Worm (Caenorhabditis elegans) whole organism, mixed stage, embryonic: ENCODE measurements around the gene grl-14.
A peak's percentile ranks its signal among the peaks of the same experiment; 100 is the strongest.

Experiments
- bed-3 ChIP-seq: fragments of 200-800 bp; sonication (Bioruptor generic); optimal IDR thresholded peaks from 3 replicates; lab custom pipeline; 2018; ENCODE audit warnings: mild to moderate bottlenecking, missing genetic modification characterization, moderate library complexity, missing compliant biosample characterization
- blmp-1 ChIP-seq: fragments of 150-350 bp; optimal IDR thresholded peaks from 2 replicates; lab custom pipeline; 2014; ENCODE audit warnings: missing biosample characterization, missing genetic modification characterization
- ceh-39 ChIP-seq: fragments of 150-350 bp; optimal IDR thresholded peaks from 2 replicates; lab custom pipeline; 2014; ENCODE audit warnings: missing biosample characterization, missing genetic modification characterization
- ces-1 ChIP-seq: fragments of 150-350 bp; optimal IDR thresholded peaks from 2 replicates; lab custom pipeline; 2014; ENCODE audit warnings: missing biosample characterization, missing genetic modification reagents, missing genetic modification characterization
- cnd-1 ChIP-seq: fragments of 200-800 bp; sonication (Bioruptor generic); optimal IDR thresholded peaks from 2 replicates; lab custom pipeline; 2018; ENCODE audit warnings: mild to moderate bottlenecking, missing genetic modification characterization, missing compliant biosample characterization
- drap-1 ChIP-seq: fragments of 200-800 bp; sonication (Bioruptor generic); optimal IDR thresholded peaks from 3 replicates; lab custom pipeline; 2018; ENCODE audit warnings: mild to moderate bottlenecking, missing genetic modification characterization, missing compliant biosample characterization
- elt-1 ChIP-seq: sonication (generic microtip); optimal IDR thresholded peaks from 2 replicates; lab custom pipeline; 2017; ENCODE audit warnings: missing genetic modification characterization, mild to moderate bottlenecking, missing compliant biosample characterization, antibody characterized with exemption, moderate library complexity, borderline replicate concordance; ENCODE audit not compliant: insufficient read depth
- elt-3 ChIP-seq: fragments of 150-350 bp; optimal IDR thresholded peaks from 2 replicates; lab custom pipeline; 2014; ENCODE audit warnings: missing biosample characterization, missing genetic modification characterization
- flh-1 ChIP-seq: fragments of 200-800 bp; sonication (Bioruptor generic); optimal IDR thresholded peaks from 2 replicates; lab custom pipeline; 2018; ENCODE audit warnings: mild to moderate bottlenecking, missing genetic modification characterization, moderate library complexity, missing compliant biosample characterization
- ham-2 ChIP-seq: fragments of 200-800 bp; sonication (Bioruptor generic); optimal IDR thresholded peaks from 2 replicates; lab custom pipeline; 2018; ENCODE audit warnings: mild to moderate bottlenecking, missing genetic modification characterization, missing compliant biosample characterization
- hlh-1 ChIP-seq: fragments of 150-350 bp; optimal IDR thresholded peaks from 2 replicates; lab custom pipeline; 2014; ENCODE audit warnings: missing biosample characterization, missing genetic modification reagents, missing genetic modification characterization
- lin-13 ChIP-seq: fragments of 150-350 bp; optimal IDR thresholded peaks from 2 replicates; lab custom pipeline; 2014; ENCODE audit warnings: missing biosample characterization, missing genetic modification characterization
- lin-32 ChIP-seq: fragments of 200-800 bp; sonication (Bioruptor generic); optimal IDR thresholded peaks from 2 replicates; lab custom pipeline; 2018; ENCODE audit warnings: mild to moderate bottlenecking, missing genetic modification characterization, missing compliant biosample characterization
- lsy-2 ChIP-seq: fragments of 150-350 bp; optimal IDR thresholded peaks from 2 replicates; lab custom pipeline; 2014; ENCODE audit warnings: missing biosample characterization, missing genetic modification characterization
- mab-5 ChIP-seq: fragments of 150-350 bp; optimal IDR thresholded peaks from 2 replicates; lab custom pipeline; 2014; ENCODE audit warnings: missing biosample characterization, missing genetic modification characterization
- mep-1 ChIP-seq: fragments of 150-350 bp; optimal IDR thresholded peaks from 2 replicates; lab custom pipeline; 2017; ENCODE audit warnings: missing biosample characterization, missing genetic modification reagents, missing genetic modification characterization, inconsistent platforms
- mls-2 ChIP-seq: sonication (generic microtip); optimal IDR thresholded peaks from 2 replicates; lab custom pipeline; 2016; ENCODE audit warnings: mild to moderate bottlenecking, missing genetic modification characterization, moderate library complexity, missing compliant biosample characterization
- nhr-12 ChIP-seq: fragments of 150-350 bp; optimal IDR thresholded peaks from 2 replicates; lab custom pipeline; 2014; ENCODE audit warnings: missing biosample characterization, missing genetic modification characterization
- nhr-2 ChIP-seq: fragments of 150-350 bp; optimal IDR thresholded peaks from 2 replicates; lab custom pipeline; 2014; ENCODE audit warnings: missing biosample characterization, missing genetic modification characterization
- nhr-237 ChIP-seq: fragments of 150-350 bp; optimal IDR thresholded peaks from 2 replicates; lab custom pipeline; 2014; ENCODE audit warnings: missing biosample characterization, missing genetic modification characterization
- nhr-76 ChIP-seq: sonication (generic microtip); optimal IDR thresholded peaks from 2 replicates; lab custom pipeline; 2017; ENCODE audit warnings: missing biosample characterization, missing genetic modification characterization
- pha-4 ChIP-seq: fragments of 150-350 bp; optimal IDR thresholded peaks from 2 replicates; lab custom pipeline; 2018; ENCODE audit warnings: missing biosample characterization, missing genetic modification reagents, missing genetic modification characterization
- sem-2 ChIP-seq: fragments of 200-800 bp; sonication (Bioruptor generic); optimal IDR thresholded peaks from 2 replicates; lab custom pipeline; 2018; ENCODE audit warnings: mild to moderate bottlenecking, missing genetic modification characterization, missing compliant biosample characterization
- snpc-4 ChIP-seq: fragments of 150-350 bp; optimal IDR thresholded peaks from 2 replicates; lab custom pipeline; 2014; ENCODE audit warnings: missing biosample characterization, missing genetic modification characterization
- sptf-1 ChIP-seq: sonication (generic microtip); optimal IDR thresholded peaks from 2 replicates; lab custom pipeline; 2017; ENCODE audit warnings: mild to moderate bottlenecking, missing genetic modification characterization, moderate library complexity, missing compliant biosample characterization
- unc-120 ChIP-seq: sonication (generic microtip); optimal IDR thresholded peaks from 2 replicates; lab custom pipeline; 2017; ENCODE audit warnings: missing genetic modification characterization, missing compliant biosample characterization; ENCODE audit not compliant: poor library complexity, severe bottlenecking
- unc-39 ChIP-seq: fragments of 150-350 bp; optimal IDR thresholded peaks from 2 replicates; lab custom pipeline; 2014; ENCODE audit warnings: missing biosample characterization, missing genetic modification characterization
- unc-62 ChIP-seq: fragments of 150-350 bp; optimal IDR thresholded peaks from 2 replicates; lab custom pipeline; 2014; ENCODE audit warnings: missing biosample characterization, missing genetic modification reagents, missing genetic modification characterization
- zip-8 ChIP-seq: fragments of 150-350 bp; optimal IDR thresholded peaks from 2 replicates; lab custom pipeline; 2014; ENCODE audit warnings: missing biosample characterization, missing genetic modification characterization

grl-14 gene

DNA sequence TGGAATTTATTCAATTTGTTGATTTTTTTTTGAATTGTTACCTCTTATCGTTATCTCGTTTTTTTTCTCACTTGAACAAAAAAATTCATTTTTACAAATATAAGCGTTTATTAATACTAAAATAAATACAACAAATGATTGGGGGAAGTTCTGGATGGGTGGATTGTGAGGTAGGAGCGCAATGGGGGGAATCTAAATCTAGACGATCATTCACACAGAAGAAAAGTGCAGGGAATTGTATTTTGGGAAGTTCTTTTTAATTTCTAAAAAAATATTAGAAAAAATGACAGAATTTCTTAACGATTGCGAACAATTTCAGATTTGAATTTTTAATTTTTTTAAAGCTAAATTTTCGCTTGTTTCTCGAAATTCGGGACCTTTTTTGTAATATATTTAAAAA is 16.1 kb downstream of the grl-14 start:
- TF ChIP-seq pha-4 (tag; lab: Kevin White, UChicago), result no peak
- TF ChIP-seq nhr-2 (tag; lab: Kevin White, UChicago), result no peak
- no peak for TF ChIP-seq lsy-2 (tag; lab: Kevin White, UChicago)
- TF ChIP-seq lin-32 (GFP tag; lab: Kevin White, UChicago), result no peak
- no peak for TF ChIP-seq elt-1
- no peak for TF ChIP-seq nhr-76 (tag; lab: Kevin White, UChicago)
- TF ChIP-seq unc-39 (tag; lab: Kevin White, UChicago), result no peak
- no peak for TF ChIP-seq ces-1 (GFP tag; lab: Kevin White, UChicago)
- TF ChIP-seq ham-2 (GFP tag; lab: Kevin White, UChicago), result no peak
- TF ChIP-seq zip-8 (tag; lab: Kevin White, UChicago), result no peak
- no peak for TF ChIP-seq unc-120 (tag; lab: Kevin White, UChicago)
- TF ChIP-seq cnd-1 (tag; lab: Kevin White, UChicago), result no peak
- no peak for TF ChIP-seq mab-5

DNA sequence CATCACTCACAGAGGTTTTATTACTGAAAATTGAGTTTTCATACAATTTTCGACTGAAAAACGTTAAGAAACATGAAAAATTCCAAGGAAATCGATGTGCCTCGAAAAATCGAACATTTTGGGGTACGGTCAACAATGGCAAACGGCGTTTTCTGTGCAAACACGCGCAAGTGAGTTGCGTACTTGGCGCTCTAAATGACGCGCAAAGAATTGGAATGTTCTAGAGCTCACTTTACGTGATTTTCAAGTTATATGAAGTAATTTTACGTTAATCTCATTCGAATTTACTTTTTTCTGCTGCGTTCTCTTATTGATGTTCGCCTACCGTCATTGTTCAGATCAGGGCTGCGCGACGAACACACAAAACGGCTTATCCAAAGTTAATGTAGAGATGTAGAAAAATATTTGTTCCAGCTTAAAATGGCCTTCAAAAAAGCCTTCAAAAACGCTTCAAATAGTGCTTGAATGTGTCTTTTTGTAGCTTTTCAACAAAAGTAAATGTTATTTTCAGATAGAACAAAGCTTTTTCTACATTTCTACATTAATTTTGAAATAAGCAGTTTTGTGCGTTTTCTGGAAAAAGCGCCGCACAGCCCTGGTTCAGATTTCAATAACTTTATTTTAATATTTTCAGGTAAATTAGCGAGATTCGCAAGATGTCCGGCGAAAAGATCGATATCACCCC is 20.3 kb downstream of the grl-14 start, which contains the start of the genes F31D4.2 and fkb-6:
F31D4.2 (minus strand) TSS at position 23 of the 685 bp plus-strand sequence.
fkb-6 (plus strand) TSS at position 635 of the 685 bp plus-strand sequence.
- TF ChIP-seq zip-8 (tag; lab: Kevin White, UChicago), result no peak
- no peak for TF ChIP-seq ham-2 (GFP tag; lab: Kevin White, UChicago)
- peak; percentile 90 for TF ChIP-seq mep-1 (tag; lab: Kevin White, UChicago)
- peak; percentile 77 for TF ChIP-seq ces-1 (GFP tag; lab: Kevin White, UChicago)
- TF ChIP-seq lsy-2 (tag; lab: Kevin White, UChicago), result peak; percentile 96
- peak; percentile 3 for TF ChIP-seq sptf-1
- TF ChIP-seq lin-13 (tag; lab: Kevin White, UChicago), result peak; percentile 71
- TF ChIP-seq ceh-39, result peak; percentile 53
- no peak for TF ChIP-seq nhr-12 (tag; lab: Kevin White, UChicago)
- TF ChIP-seq mls-2, result peak; percentile 15
- TF ChIP-seq unc-62 (GFP tag; lab: Kevin White, UChicago), result peak; percentile 11
- no peak for TF ChIP-seq cnd-1 (tag; lab: Kevin White, UChicago)
- TF ChIP-seq pha-4 (tag; lab: Kevin White, UChicago), result peak; percentile 88
- TF ChIP-seq nhr-237 (tag; lab: Kevin White, UChicago), result peak; percentile 52
- TF ChIP-seq lin-32 (GFP tag; lab: Kevin White, UChicago), result no peak

DNA sequence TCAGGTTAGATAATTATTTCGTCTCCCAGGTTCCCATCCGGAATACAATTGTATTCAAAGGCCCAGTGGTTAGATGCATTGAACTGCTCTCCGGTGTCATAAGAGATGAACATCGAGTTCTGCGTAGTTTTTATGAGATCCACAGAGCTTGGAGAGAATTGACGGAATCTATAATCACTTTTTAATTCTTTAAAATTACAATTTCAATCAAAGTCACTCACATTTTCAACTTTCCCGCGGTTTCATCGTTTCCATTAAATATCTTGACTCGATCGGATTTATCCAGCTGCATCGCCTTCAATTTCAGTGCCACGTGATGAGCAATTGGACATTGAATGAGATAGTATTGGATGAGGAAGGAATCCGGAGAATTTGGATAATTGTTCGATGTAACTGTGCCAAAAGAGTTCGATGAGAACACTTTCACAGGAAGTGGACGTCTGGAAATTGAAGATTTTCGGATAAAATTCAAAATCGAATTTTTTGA is 22.4 kb downstream of the grl-14 start:
- TF ChIP-seq unc-62 (GFP tag; lab: Kevin White, UChicago), result no peak
- no peak for TF ChIP-seq nhr-237 (tag; lab: Kevin White, UChicago)
- TF ChIP-seq flh-1 (GFP tag; lab: Kevin White, UChicago), result no peak
- TF ChIP-seq unc-120 (tag; lab: Kevin White, UChicago), result no peak
- TF ChIP-seq sem-2 (GFP tag; lab: Kevin White, UChicago), result no peak
- TF ChIP-seq nhr-2 (tag; lab: Kevin White, UChicago), result no peak
- TF ChIP-seq elt-3 (tag; lab: Kevin White, UChicago), result no peak
- no peak for TF ChIP-seq blmp-1 (tag; lab: Kevin White, UChicago)
- no peak for TF ChIP-seq snpc-4 (tag; lab: Kevin White, UChicago)
- no peak for TF ChIP-seq lsy-2 (tag; lab: Kevin White, UChicago)
- no peak for TF ChIP-seq ces-1 (GFP tag; lab: Kevin White, UChicago)
- TF ChIP-seq elt-1, result no peak
- TF ChIP-seq ham-2 (GFP tag; lab: Kevin White, UChicago), result no peak

DNA sequence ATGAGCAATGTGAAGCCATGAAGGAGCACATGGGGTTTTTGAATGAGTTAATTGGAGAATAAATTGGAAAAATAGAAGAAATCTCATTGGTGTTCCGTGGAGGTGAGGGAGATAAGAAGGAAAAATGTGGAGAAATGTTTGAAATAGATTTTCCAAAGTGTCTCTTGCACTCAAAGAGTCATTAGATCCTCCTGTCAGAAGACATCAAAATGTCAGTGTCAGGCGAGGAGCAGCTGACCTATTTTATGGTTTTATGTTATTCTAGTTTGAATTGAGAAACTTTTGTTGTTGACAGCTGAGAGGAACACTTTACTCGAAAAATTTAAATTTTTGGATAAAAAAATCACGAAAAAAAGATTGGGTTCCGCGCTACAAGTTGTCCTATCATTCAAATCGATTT is 25.2 kb downstream of the grl-14 start, which contains the start of gene clec-264:
clec-264 (minus strand) TSS at position 122 of the 400 bp plus-strand sequence.
- TF ChIP-seq bed-3 (GFP tag; lab: Kevin White, UChicago) (no peak), unc-62 (GFP tag; lab: Kevin White, UChicago) (peak; percentile 72), hlh-1 (tag; lab: Kevin White, UChicago) (peak; percentile 77), mls-2 (no peak), drap-1 (GFP tag; lab: Kevin White, UChicago) (no peak), lin-13 (tag; lab: Kevin White, UChicago) (no peak), nhr-2 (tag; lab: Kevin White, UChicago) (no peak), lin-32 (GFP tag; lab: Kevin White, UChicago) (no peak), ceh-39 (no peak), nhr-76 (tag; lab: Kevin White, UChicago) (no peak)
- TF ChIP-seq, all 35 proteins: peak for 2
